Comparison of ENCODE assay signal across 1 fruit fly cellular context in genomic region chr3L:733845-734697, dm6.
TF ChIP-seq lines count a peak whose summit lies in the region.

No protein-coding gene starts in this region.

TF ChIP-seq in whole organism, embryonic, 481 proteins besides CTCF, POLR2A, EP300 and RAD21 (continued from another document and continues in another):
- TF ChIP-seq CG11504 (tag; optimal IDR thresholded peaks at IDR 0.05; lab: Kevin White, UChicago) (peak; percentile 58), tll (GFP tag; optimal IDR thresholded peaks at IDR 0.05; lab: Kevin White, UChicago) (no peak), YL-1 (GFP tag; optimal IDR thresholded peaks at IDR 0.05; lab: Kevin White, UChicago) (no peak), Elba2 (GFP tag; optimal IDR thresholded peaks at IDR 0.05; lab: Kevin White, UChicago) (no peak), Tbp (GFP tag; optimal IDR thresholded peaks at IDR 0.05; lab: Kevin White, UChicago) (no peak), Ets65A (GFP tag; lab: Kevin White, UChicago) (no peak), scrt (GFP tag; optimal IDR thresholded peaks at IDR 0.05; lab: Kevin White, UChicago) (no peak), Hsf (GFP tag; optimal IDR thresholded peaks at IDR 0.05; lab: Kevin White, UChicago) (no peak), CG2199 (GFP tag; IDR thresholded peaks at IDR 0.05; lab: Robert Waterston, UW) (no peak), CG7745 (tag; optimal IDR thresholded peaks at IDR 0.05; lab: Kevin White, UChicago) (no peak), Meics (GFP tag; optimal IDR thresholded peaks at IDR 0.05; lab: Kevin White, UChicago) (peak; percentile 45), E2f2 (GFP tag; IDR thresholded peaks at IDR 0.05; lab: Robert Waterston, UW) (no peak), CG7786 (GFP tag; optimal IDR thresholded peaks at IDR 0.05; lab: Kevin White, UChicago) (no peak), zf30C (GFP tag; optimal IDR thresholded peaks at IDR 0.05; lab: Kevin White, UChicago) (no peak), Hr39 (optimal IDR thresholded peaks at IDR 0.05; lab: Kevin White, UChicago) (no peak), CG11247 (GFP tag; IDR thresholded peaks at IDR 0.05; lab: Robert Waterston, UW) (no peak), CG5180 (GFP tag; optimal IDR thresholded peaks at IDR 0.05; lab: Kevin White, UChicago) (no peak), CG9609 (GFP tag; optimal IDR thresholded peaks at IDR 0.05; lab: Kevin White, UChicago) (no peak), CG10543 (GFP tag; optimal IDR thresholded peaks at IDR 0.05; lab: Kevin White, UChicago) (peak; percentile 12), esg (GFP tag; conservative IDR thresholded peaks at IDR 0.05; lab: Robert Waterston, UW) (peak; percentile 20; the same call in 1 of the 2 replicates), CrebB (tag; optimal IDR thresholded peaks at IDR 0.05; lab: Kevin White, UChicago) (no peak), btn (GFP tag; optimal IDR thresholded peaks at IDR 0.05; lab: Kevin White, UChicago) (no peak), tgo (GFP tag; IDR thresholded peaks at IDR 0.05; lab: Robert Waterston, UW) (peak; percentile 24; the same call in 2 of the 3 replicates), ssp (GFP tag; IDR thresholded peaks at IDR 0.05; lab: Robert Waterston, UW) (no peak), CG34224 (GFP tag; IDR thresholded peaks at IDR 0.05; lab: Robert Waterston, UW; ENCODE audit: partially characterized antibody) (no peak), CG17802 (tag; optimal IDR thresholded peaks at IDR 0.05; lab: Kevin White, UChicago) (no peak), CG5245 (GFP tag; optimal IDR thresholded peaks at IDR 0.05; lab: Kevin White, UChicago) (no peak), Doc3 (GFP tag; IDR thresholded peaks at IDR 0.05; lab: Robert Waterston, UW; ENCODE audit: partially characterized antibody) (no peak), vvl (GFP tag; IDR thresholded peaks at IDR 0.05; lab: Robert Waterston, UW) (no peak), Drgx (GFP tag; IDR thresholded peaks at IDR 0.05; lab: Robert Waterston, UW) (peak; percentile 34; the same call in 1 of the 2 replicates), run (tag; optimal IDR thresholded peaks at IDR 0.05; lab: Kevin White, UChicago) (no peak), HmgD (GFP tag; optimal IDR thresholded peaks at IDR 0.05; lab: Kevin White, UChicago) (no peak), vfl (GFP tag; optimal IDR thresholded peaks at IDR 0.05; lab: Kevin White, UChicago) (no peak), pb (GFP tag; optimal IDR thresholded peaks at IDR 0.05; lab: Kevin White, UChicago) (no peak), CG12071 (GFP tag; optimal IDR thresholded peaks at IDR 0.05; lab: Kevin White, UChicago) (no peak), lmd (GFP tag; IDR thresholded peaks at IDR 0.05; lab: Robert Waterston, UW) (no peak; the same call in 1 of the 2 replicates), CG6765 (GFP tag; optimal IDR thresholded peaks at IDR 0.05; lab: Kevin White, UChicago) (peak; percentile 36), CG1792 (GFP tag; optimal IDR thresholded peaks at IDR 0.05; lab: Kevin White, UChicago) (no peak), CG3847 (GFP tag; IDR thresholded peaks at IDR 0.05; lab: Robert Waterston, UW) (no peak), CG34422 (GFP tag; IDR thresholded peaks at IDR 0.05; lab: Robert Waterston, UW) (no peak), CG18476 (GFP tag; optimal IDR thresholded peaks at IDR 0.05; lab: Kevin White, UChicago) (no peak), dysf (GFP tag; IDR thresholded peaks at IDR 0.05; lab: Robert Waterston, UW) (peak; percentile 43; the same call in 1 of the 3 replicates), CG9932 (GFP tag; IDR thresholded peaks at IDR 0.05; lab: Robert Waterston, UW) (no peak; the same call in 1 of the 2 replicates), CG13424 (tag; optimal IDR thresholded peaks at IDR 0.05; lab: Kevin White, UChicago) (peak; percentile 20), TFAM (GFP tag; optimal IDR thresholded peaks at IDR 0.05; lab: Kevin White, UChicago) (no peak), tna (GFP tag; IDR thresholded peaks at IDR 0.05; lab: Robert Waterston, UW; ENCODE audit: partially characterized antibody) (no peak), D19B (GFP tag; optimal IDR thresholded peaks at IDR 0.05; lab: Kevin White, UChicago) (no peak), Ada2b (GFP tag; IDR thresholded peaks at IDR 0.05; lab: Robert Waterston, UW) (peak; percentile 18; the same call in 1 of the 2 replicates), CG2116 (GFP tag; optimal IDR thresholded peaks at IDR 0.05; lab: Kevin White, UChicago) (no peak), toy (GFP tag; IDR thresholded peaks at IDR 0.05; lab: Robert Waterston, UW) (no peak), Vsx1 (GFP tag; optimal IDR thresholded peaks at IDR 0.05; lab: Kevin White, UChicago) (no peak), ftz-f1 (GFP tag; optimal IDR thresholded peaks at IDR 0.05; lab: Kevin White, UChicago) (no peak), CG7839 (tag; optimal IDR thresholded peaks at IDR 0.05; lab: Kevin White, UChicago) (peak; percentile 58), danr (GFP tag; IDR thresholded peaks at IDR 0.05; lab: Robert Waterston, UW) (no peak), Mad (GFP tag; optimal IDR thresholded peaks at IDR 0.05; lab: Kevin White, UChicago) (no peak), hb (GFP tag; IDR thresholded peaks at IDR 0.05; lab: Robert Waterston, UW; ENCODE audit: partially characterized antibody) (no peak), Hr3 (GFP tag; optimal IDR thresholded peaks at IDR 0.05; lab: Kevin White, UChicago) (no peak), gsb-n (tag; optimal IDR thresholded peaks at IDR 0.05; lab: Kevin White, UChicago) (no peak), CG13296 (GFP tag; optimal IDR thresholded peaks at IDR 0.05; lab: Kevin White, UChicago) (no peak), Abd-B (GFP tag; optimal IDR thresholded peaks at IDR 0.05; lab: Kevin White, UChicago) (no peak), CG30431 (GFP tag; optimal IDR thresholded peaks at IDR 0.05; lab: Kevin White, UChicago) (no peak), CG14050 (GFP tag; IDR thresholded peaks at IDR 0.05; lab: Robert Waterston, UW) (no peak), Pdp1 (GFP tag; optimal IDR thresholded peaks at IDR 0.05; lab: Kevin White, UChicago) (peak in 1 of 2 experiments; percentile 8), CG15011 (GFP tag; optimal IDR thresholded peaks at IDR 0.05; lab: Kevin White, UChicago) (no peak), fd96Cb (tag; optimal IDR thresholded peaks at IDR 0.05; lab: Kevin White, UChicago) (peak; percentile 21), Dfd (GFP tag; optimal IDR thresholded peaks at IDR 0.05; lab: Kevin White, UChicago) (no peak), CG34376 (GFP tag; optimal IDR thresholded peaks at IDR 0.05; lab: Kevin White, UChicago) (no peak), CG6791 (GFP tag; IDR thresholded peaks at IDR 0.05; lab: Robert Waterston, UW; ENCODE audit: partially characterized antibody) (no peak), fd102C (GFP tag; optimal IDR thresholded peaks at IDR 0.05; lab: Kevin White, UChicago) (no peak), CG4707 (GFP tag; optimal IDR thresholded peaks at IDR 0.05; lab: Kevin White, UChicago) (no peak), CG15514 (GFP tag; optimal IDR thresholded peaks at IDR 0.05; lab: Kevin White, UChicago) (no peak), CG2889 (GFP tag; IDR thresholded peaks at IDR 0.05; lab: Robert Waterston, UW) (no peak), Dip2 (GFP tag; IDR thresholded peaks at IDR 0.05; lab: Robert Waterston, UW) (no peak), row (GFP tag; IDR thresholded peaks at IDR 0.05; lab: Robert Waterston, UW) (peak; percentile 37; the same call in 2 of the 3 replicates), CG10267 (tag; optimal IDR thresholded peaks at IDR 0.05; lab: Kevin White, UChicago) (peak; percentile 20), yki (optimal IDR thresholded peaks at IDR 0.05; lab: Kevin White, UChicago) (no peak), bbx (GFP tag; IDR thresholded peaks at IDR 0.05; lab: Robert Waterston, UW; ENCODE audit: partially characterized antibody) (no peak), CG2875 (GFP tag; optimal IDR thresholded peaks at IDR 0.05; lab: Kevin White, UChicago) (no peak), crp (GFP tag; optimal IDR thresholded peaks at IDR 0.05; lab: Kevin White, UChicago) (no peak), Sry-β (GFP tag; optimal IDR thresholded peaks at IDR 0.05; lab: Kevin White, UChicago) (no peak), CG17328 (GFP tag; IDR thresholded peaks at IDR 0.05; lab: Robert Waterston, UW) (no peak), bsh (GFP tag; optimal IDR thresholded peaks at IDR 0.05; lab: Kevin White, UChicago) (peak; percentile 6 to 66), CG1647 (GFP tag; optimal IDR thresholded peaks at IDR 0.05; lab: Kevin White, UChicago) (no peak), bigmax (GFP tag; optimal IDR thresholded peaks at IDR 0.05; lab: Kevin White, UChicago) (no peak), pum (GFP tag; optimal IDR thresholded peaks at IDR 0.05; lab: Kevin White, UChicago) (no peak), slou (GFP tag; optimal IDR thresholded peaks at IDR 0.05; lab: Kevin White, UChicago) (no peak), Gsc (GFP tag; IDR thresholded peaks at IDR 0.05; lab: Robert Waterston, UW) (no peak), hkb (optimal IDR thresholded peaks at IDR 0.05; lab: Kevin White, UChicago) (no peak), hkb (GFP tag; IDR thresholded peaks at IDR 0.05; lab: Robert Waterston, UW) (no peak), Ravus (GFP tag; IDR thresholded peaks at IDR 0.05; lab: Robert Waterston, UW) (no peak), ATbp (GFP tag; optimal IDR thresholded peaks at IDR 0.05; lab: Kevin White, UChicago) (peak; percentile 43), chinmo (GFP tag; IDR thresholded peaks at IDR 0.05; lab: Robert Waterston, UW; ENCODE audit: partially characterized antibody) (0 out of 4 replicates have a peak, but pooled peaks have one; percentile 60), kay (GFP tag; optimal IDR thresholded peaks at IDR 0.05; lab: Kevin White, UChicago) (no peak), org-1 (GFP tag; optimal IDR thresholded peaks at IDR 0.05; lab: Kevin White, UChicago) (peak; percentile 19), ato (GFP tag; IDR thresholded peaks at IDR 0.05; lab: Robert Waterston, UW; ENCODE audit: partially characterized antibody) (no peak), Scr (GFP tag; IDR thresholded peaks at IDR 0.05; lab: Robert Waterston, UW; ENCODE audit: partially characterized antibody) (no peak), Rfx (GFP tag; IDR thresholded peaks at IDR 0.05; lab: Robert Waterston, UW) (no peak; the same call in 1 of the 2 replicates), hbn (GFP tag; IDR thresholded peaks at IDR 0.05; lab: Robert Waterston, UW; ENCODE audit: partially characterized antibody) (no peak), CG11695 (GFP tag; IDR thresholded peaks at IDR 0.05; lab: Robert Waterston, UW) (peak; percentile 46; the same call in 1 of the 3 replicates), CG6654 (GFP tag; optimal IDR thresholded peaks at IDR 0.05; lab: Kevin White, UChicago) (no peak), repo (GFP tag; optimal IDR thresholded peaks at IDR 0.05; lab: Kevin White, UChicago) (no peak), Doc2 (GFP tag; IDR thresholded peaks at IDR 0.05; lab: Robert Waterston, UW) (no peak), en (GFP tag; optimal IDR thresholded peaks at IDR 0.05; lab: Kevin White, UChicago) (no peak), CG10321 (GFP tag; IDR thresholded peaks at IDR 0.05; lab: Robert Waterston, UW) (no peak), HLH54F (GFP tag; optimal IDR thresholded peaks at IDR 0.05; lab: Kevin White, UChicago) (no peak), CG10462 (GFP tag; optimal IDR thresholded peaks at IDR 0.05; lab: Kevin White, UChicago) (no peak), ewg (GFP tag; optimal IDR thresholded peaks at IDR 0.05; lab: Kevin White, UChicago) (no peak), ems (GFP tag; optimal IDR thresholded peaks at IDR 0.05; lab: Kevin White, UChicago) (no peak), Atf-2 (GFP tag; optimal IDR thresholded peaks at IDR 0.05; lab: Kevin White, UChicago) (no peak), CG10565 (GFP tag; optimal IDR thresholded peaks at IDR 0.05; lab: Kevin White, UChicago) (no peak), Usf (GFP tag; optimal IDR thresholded peaks at IDR 0.05; lab: Kevin White, UChicago) (no peak), sna (GFP tag; IDR thresholded peaks at IDR 0.05; lab: Robert Waterston, UW; ENCODE audit: partially characterized antibody) (no peak), prd (optimal IDR thresholded peaks at IDR 0.05; lab: Kevin White, UChicago) (no peak), prd (GFP tag; IDR thresholded peaks at IDR 0.05; lab: Robert Waterston, UW) (peak; percentile 44; the same call in 1 of the 3 replicates), Deaf1 (tag; optimal IDR thresholded peaks at IDR 0.05; lab: Kevin White, UChicago) (no peak), Dek (tag; optimal IDR thresholded peaks at IDR 0.05; lab: Kevin White, UChicago) (no peak), lab (GFP tag; optimal IDR thresholded peaks at IDR 0.05; lab: Kevin White, UChicago) (no peak), CG31388 (GFP tag; optimal IDR thresholded peaks at IDR 0.05; lab: Kevin White, UChicago) (no peak), Dp (GFP tag; optimal IDR thresholded peaks at IDR 0.05; lab: Kevin White, UChicago) (no peak), lov (optimal IDR thresholded peaks at IDR 0.05; lab: Kevin White, UChicago) (no peak), lov (GFP tag; IDR thresholded peaks at IDR 0.05; lab: Robert Waterston, UW) (no peak), gsb (GFP tag; IDR thresholded peaks at IDR 0.05; lab: Robert Waterston, UW) (no peak), pan (optimal IDR thresholded peaks at IDR 0.05; lab: Kevin White, UChicago) (no peak), pan (GFP tag; optimal IDR thresholded peaks at IDR 0.05 in 1 of 2, IDR thresholded peaks at IDR 0.05 in 1 of 2) (no peak), wek (GFP tag; optimal IDR thresholded peaks at IDR 0.05; lab: Kevin White, UChicago) (no peak), tin (GFP tag; optimal IDR thresholded peaks at IDR 0.05; lab: Kevin White, UChicago) (no peak), so (GFP tag; IDR thresholded peaks at IDR 0.05; lab: Robert Waterston, UW) (0 out of 3 replicates have a peak, but pooled peaks have one; percentile 29), CG3995 (GFP tag; optimal IDR thresholded peaks at IDR 0.05; lab: Kevin White, UChicago) (no peak), CG8388 (GFP tag; optimal IDR thresholded peaks at IDR 0.05; lab: Kevin White, UChicago) (peak; percentile 46), stc (GFP tag; IDR thresholded peaks at IDR 0.05; lab: Robert Waterston, UW) (no peak), CG8478 (optimal IDR thresholded peaks at IDR 0.05; lab: Kevin White, UChicago) (no peak), NC2β (GFP tag; optimal IDR thresholded peaks at IDR 0.05; lab: Kevin White, UChicago) (no peak), sob (GFP tag; IDR thresholded peaks at IDR 0.05; lab: Robert Waterston, UW) (no peak), CG8089 (GFP tag; optimal IDR thresholded peaks at IDR 0.05; lab: Kevin White, UChicago) (no peak), tup (GFP tag; optimal IDR thresholded peaks at IDR 0.05; lab: Kevin White, UChicago) (no peak), CG8359 (GFP tag; optimal IDR thresholded peaks at IDR 0.05; lab: Kevin White, UChicago; ENCODE audit: borderline replicate concordance) (no peak)
